Fruit fly (Drosophila melanogaster) whole organism, embryonic: Measurements from ENCODE around the gene CG15549.

Experiments used
- Antp ChIP-seq: fragments of 200-800 bp; sonication (Bioruptor generic); optimal IDR thresholded peaks from 3 replicates; lab custom pipeline; 2016; ENCODE audit warnings: missing biosample characterization, missing genetic modification characterization
- Asciz ChIP-seq: fragments of 200-800 bp; sonication (Bioruptor generic); optimal IDR thresholded peaks from 2 replicates; lab custom pipeline; 2017; ENCODE audit warnings: missing biosample characterization, mild to moderate bottlenecking, missing genetic modification characterization, missing genetic modification reagents
- Bteb2 ChIP-seq: fragments of 200-800 bp; sonication (Bioruptor generic); optimal IDR thresholded peaks from 2 replicates; lab custom pipeline; 2016; ENCODE audit warnings: missing biosample characterization, missing genetic modification characterization
- CG10147 ChIP-seq: fragments of 200-800 bp; sonication (Bioruptor generic); optimal IDR thresholded peaks from 2 replicates; lab custom pipeline; 2019; ENCODE audit warnings: missing biosample characterization, mild to moderate bottlenecking, missing genetic modification characterization, moderate library complexity
- CG12236 ChIP-seq: fragments of 200-800 bp; sonication (Bioruptor generic); optimal IDR thresholded peaks from 2 replicates; lab custom pipeline; 2016; ENCODE audit warnings: missing biosample characterization, missing genetic modification characterization
- CG12391 ChIP-seq: fragments of 200-800 bp; sonication (Bioruptor generic); optimal IDR thresholded peaks from 3 replicates; lab custom pipeline; 2018; ENCODE audit warnings: missing biosample characterization, mild to moderate bottlenecking, missing genetic modification characterization, moderate library complexity
- CG14667 ChIP-seq: fragments of 200-800 bp; sonication (Bioruptor generic); IDR thresholded peaks from 2 replicates; pipeline ENCODE4 v1.3.6; 2022; ENCODE audit warnings: missing biosample characterization, missing genetic modification characterization
- CG14965 ChIP-seq: fragments of 200-800 bp; sonication (Bioruptor generic); optimal IDR thresholded peaks from 2 replicates; lab custom pipeline; 2016; ENCODE audit warnings: missing biosample characterization, missing genetic modification characterization, borderline replicate concordance
- CG1603 ChIP-seq: fragments of 200-800 bp; sonication (Bioruptor generic); optimal IDR thresholded peaks from 2 replicates; lab custom pipeline; 2019; ENCODE audit warnings: missing biosample characterization, mild to moderate bottlenecking, missing genetic modification characterization, moderate library complexity
- CG16815 ChIP-seq: fragments of 200-800 bp; sonication (Bioruptor generic); optimal IDR thresholded peaks from 3 replicates; lab custom pipeline; 2017; ENCODE audit warnings: missing biosample characterization, mild to moderate bottlenecking, missing genetic modification characterization
- CG18619 ChIP-seq: fragments of 200-800 bp; sonication (Bioruptor generic); optimal IDR thresholded peaks from 3 replicates; lab custom pipeline; 2017; ENCODE audit warnings: missing biosample characterization, mild to moderate bottlenecking, missing genetic modification characterization
- CG2202 ChIP-seq: fragments of 200-800 bp; sonication (Bioruptor generic); optimal IDR thresholded peaks from 2 replicates; lab custom pipeline; 2018; ENCODE audit warnings: missing biosample characterization, mild to moderate bottlenecking, missing genetic modification characterization
- CG31365 ChIP-seq: fragments of 200-800 bp; sonication (Bioruptor generic); optimal IDR thresholded peaks from 2 replicates; lab custom pipeline; 2018; ENCODE audit warnings: missing biosample characterization, mild to moderate bottlenecking, missing genetic modification characterization
- CG6272 ChIP-seq: fragments of 200-800 bp; sonication (Bioruptor generic); IDR thresholded peaks from 2 replicates; pipeline ENCODE4 v1.3.6; 2022; ENCODE audit warnings: missing biosample characterization, missing genetic modification characterization
- CG7357 ChIP-seq: fragments of 200-800 bp; sonication (Bioruptor generic); IDR thresholded peaks from 3 replicates; pipeline ENCODE4 v1.3.6; 2022; ENCODE audit warnings: missing biosample characterization, missing genetic modification characterization
- CG7839 ChIP-seq: fragments of 200-800 bp; sonication (Bioruptor generic); optimal IDR thresholded peaks from 3 replicates; lab custom pipeline; 2018; ENCODE audit warnings: missing biosample characterization, mild to moderate bottlenecking, missing genetic modification characterization, moderate library complexity
- CG8478 ChIP-seq: fragments of >200 bp; optimal IDR thresholded peaks from 2 replicates; lab custom pipeline; 2018
- CG9609 ChIP-seq: fragments of 200-800 bp; sonication (Bioruptor generic); optimal IDR thresholded peaks from 3 replicates; lab custom pipeline; 2016; ENCODE audit warnings: missing biosample characterization, missing genetic modification characterization
- CG9876 ChIP-seq: fragments of 200-800 bp; sonication (Bioruptor generic); optimal IDR thresholded peaks from 2 replicates; lab custom pipeline; 2016; ENCODE audit warnings: missing biosample characterization, missing genetic modification characterization
- CHES-1-like ChIP-seq: fragments of 200-800 bp; sonication (Bioruptor generic); optimal IDR thresholded peaks from 2 replicates; lab custom pipeline; 2016; ENCODE audit warnings: missing biosample characterization, missing genetic modification characterization
- Dbx ChIP-seq: fragments of 200-800 bp; sonication (Bioruptor generic); IDR thresholded peaks from 3 replicates; pipeline ENCODE4 v1.3.6; 2022; ENCODE audit warnings: missing biosample characterization, missing genetic modification characterization
- Drgx ChIP-seq: fragments of 200-800 bp; sonication (Bioruptor generic); IDR thresholded peaks from 2 replicates; pipeline ENCODE4 v1.3.6; 2022; ENCODE audit warnings: missing biosample characterization, missing genetic modification characterization
- H2.0 ChIP-seq: fragments of 200-800 bp; sonication (Bioruptor generic); IDR thresholded peaks from 2 replicates; pipeline ENCODE4 v1.3.6; 2022; ENCODE audit warnings: missing biosample characterization, missing genetic modification characterization
- Hand ChIP-seq: fragments of 200-800 bp; sonication (Bioruptor generic); optimal IDR thresholded peaks from 2 replicates; lab custom pipeline; 2017; ENCODE audit warnings: mild to moderate bottlenecking, missing biosample characterization, missing genetic modification reagents, missing genetic modification characterization
- Hey ChIP-seq: fragments of 200-800 bp; sonication (Bioruptor generic); optimal IDR thresholded peaks from 3 replicates; lab custom pipeline; 2018; ENCODE audit warnings: missing biosample characterization, mild to moderate bottlenecking, missing genetic modification characterization
- Hmx ChIP-seq: fragments of 200-800 bp; sonication (Bioruptor generic); optimal IDR thresholded peaks from 2 replicates; lab custom pipeline; 2016; ENCODE audit warnings: missing biosample characterization, missing genetic modification characterization
- Hr3 ChIP-seq: fragments of 200-800 bp; sonication (Bioruptor generic); optimal IDR thresholded peaks from 3 replicates; lab custom pipeline; 2016; ENCODE audit warnings: missing biosample characterization, missing genetic modification characterization
- Oli ChIP-seq: fragments of 200-800 bp; sonication (Bioruptor generic); optimal IDR thresholded peaks from 2 replicates; lab custom pipeline; 2018; ENCODE audit warnings: missing biosample characterization, mild to moderate bottlenecking, missing genetic modification characterization, moderate library complexity
- Scr ChIP-seq: fragments of 200-800 bp; sonication (Bioruptor generic); IDR thresholded peaks from 2 replicates; pipeline ENCODE4 v1.3.6; 2022; ENCODE audit warnings: missing biosample characterization, missing genetic modification characterization; ENCODE audit not compliant: partially characterized antibody
- Sox100B ChIP-seq: fragments of 200-800 bp; sonication (Bioruptor generic); optimal IDR thresholded peaks from 3 replicates; lab custom pipeline; 2018; ENCODE audit warnings: missing biosample characterization, mild to moderate bottlenecking, missing genetic modification characterization
- Usf ChIP-seq: fragments of 200-800 bp; sonication (Bioruptor generic); optimal IDR thresholded peaks from 2 replicates; lab custom pipeline; 2017; ENCODE audit warnings: missing genotype, missing biosample characterization, missing genetic modification characterization
- Xbp1 ChIP-seq: fragments of 200-800 bp; sonication (Bioruptor generic); optimal IDR thresholded peaks from 3 replicates; lab custom pipeline; 2016; ENCODE audit warnings: missing biosample characterization, mild to moderate bottlenecking, missing genetic modification characterization
- ab ChIP-seq: fragments of 200-800 bp; sonication (Bioruptor generic); optimal IDR thresholded peaks from 2 replicates; lab custom pipeline; 2016; ENCODE audit warnings: missing biosample characterization, missing genetic modification characterization
- ap ChIP-seq: fragments of 200-800 bp; sonication (Bioruptor generic); IDR thresholded peaks from 2 replicates; pipeline ENCODE4 v1.3.6; 2022; ENCODE audit warnings: missing biosample characterization, missing genetic modification characterization
- cg ChIP-seq: fragments of 200-800 bp; sonication (Bioruptor generic); optimal IDR thresholded peaks from 3 replicates; lab custom pipeline; 2019; ENCODE audit warnings: missing biosample characterization, mild to moderate bottlenecking, missing genetic modification characterization, moderate library complexity
- chif ChIP-seq, 2 experiments: fragments of 200-800 bp; sonication (Bioruptor generic); optimal IDR thresholded peaks; 3 replicates each; lab custom pipeline; 2016; ENCODE audit warnings: missing biosample characterization in 2 of 2, missing genetic modification characterization in 2 of 2
- chinmo ChIP-seq: fragments of 200-800 bp; sonication (Bioruptor generic); IDR thresholded peaks from 4 replicates; pipeline ENCODE4 v1.3.6; 2022; ENCODE audit warnings: missing biosample characterization, missing genetic modification characterization; ENCODE audit not compliant: partially characterized antibody
- crc ChIP-seq: fragments of 200-800 bp; sonication (Bioruptor generic); optimal IDR thresholded peaks from 2 replicates; lab custom pipeline; 2016; ENCODE audit warnings: missing biosample characterization, missing genetic modification characterization
- dpn ChIP-seq, 2 experiments: fragments of 200-800 bp; sonication (Bioruptor generic); optimal IDR thresholded peaks; 3 replicates each; lab custom pipeline; 2016; ENCODE audit warnings: missing biosample characterization in 2 of 2, missing genetic modification characterization in 2 of 2
- ems ChIP-seq: fragments of 200-800 bp; sonication (Bioruptor generic); optimal IDR thresholded peaks from 3 replicates; lab custom pipeline; 2016; ENCODE audit warnings: missing biosample characterization, missing genetic modification characterization
- fu2 ChIP-seq: fragments of 200-800 bp; sonication (Bioruptor generic); optimal IDR thresholded peaks from 2 replicates; lab custom pipeline; 2016; ENCODE audit warnings: missing biosample characterization, missing genetic modification characterization
- gro ChIP-seq: fragments of 200-800 bp; sonication (Bioruptor generic); optimal IDR thresholded peaks from 2 replicates; lab custom pipeline; 2016; ENCODE audit warnings: missing biosample characterization, missing genetic modification characterization
- jumu ChIP-seq: fragments of 200-800 bp; sonication (Bioruptor generic); optimal IDR thresholded peaks from 3 replicates; lab custom pipeline; 2016; ENCODE audit warnings: missing biosample characterization, missing genetic modification characterization
- knrl ChIP-seq: fragments of 200-800 bp; sonication (Bioruptor generic); IDR thresholded peaks from 3 replicates; pipeline ENCODE4 v1.3.6; 2022; ENCODE audit warnings: missing biosample characterization, missing genetic modification characterization; ENCODE audit not compliant: partially characterized antibody
- pzg ChIP-seq: fragments of 200-800 bp; sonication (Bioruptor generic); optimal IDR thresholded peaks from 3 replicates; lab custom pipeline; 2018; ENCODE audit warnings: missing biosample characterization, mild to moderate bottlenecking, missing genetic modification characterization, moderate library complexity
- scrt ChIP-seq: fragments of 200-800 bp; sonication (Bioruptor generic); optimal IDR thresholded peaks from 2 replicates; lab custom pipeline; 2018; ENCODE audit warnings: missing biosample characterization, mild to moderate bottlenecking, missing genetic modification characterization, moderate library complexity
- slou ChIP-seq: fragments of 200-800 bp; sonication (Bioruptor generic); optimal IDR thresholded peaks from 3 replicates; lab custom pipeline; 2016; ENCODE audit warnings: missing biosample characterization, missing genetic modification characterization
- sna ChIP-seq: fragments of 200-800 bp; sonication (Bioruptor generic); IDR thresholded peaks from 2 replicates; pipeline ENCODE4 v1.3.6; 2022; ENCODE audit warnings: missing biosample characterization, missing genetic modification characterization; ENCODE audit not compliant: partially characterized antibody
- vnd ChIP-seq: fragments of 200-800 bp; sonication (Bioruptor generic); IDR thresholded peaks from 3 replicates; pipeline ENCODE4 v1.3.6; 2022; ENCODE audit warnings: missing biosample characterization, missing genetic modification characterization; ENCODE audit not compliant: partially characterized antibody

CG15549 gene

dm6 chr3R:30887711-30888549 is 48.4 kb downstream of the CG15549 start (continued):
- TF ChIP-seq Asciz (GFP tag; lab: Kevin White, UChicago), result peak; percentile 34
- TF ChIP-seq Hr3 (GFP tag; lab: Kevin White, UChicago), result peak; percentile 44
- peak; percentile 33 to 60 for TF ChIP-seq chif (GFP tag; optimal IDR thresholded peaks at IDR 0.05; lab: Kevin White, UChicago)
- no peak for TF ChIP-seq Hmx (GFP tag; lab: Kevin White, UChicago)
- 0 out of 2 replicates have a peak, but pooled peaks have one; percentile 30 for TF ChIP-seq CG6272 (GFP tag; lab: Robert Waterston, UW)
- peak; percentile 28 for TF ChIP-seq Bteb2
- no peak for TF ChIP-seq gro (GFP tag; lab: Kevin White, UChicago)
- TF ChIP-seq crc (GFP tag; lab: Kevin White, UChicago), result peak; percentile 71
- no peak for TF ChIP-seq CG14965 (GFP tag; lab: Kevin White, UChicago)
- no peak for TF ChIP-seq cg (GFP tag; lab: Kevin White, UChicago)
- no peak for TF ChIP-seq CG8478 (lab: Kevin White, UChicago)
- TF ChIP-seq Usf (GFP tag; lab: Kevin White, UChicago), result peak; percentile 28
- TF ChIP-seq Drgx (GFP tag; lab: Robert Waterston, UW), result peak; percentile 84
- TF ChIP-seq CG7357 (GFP tag; lab: Robert Waterston, UW), result no peak
- peak; percentile 62 for TF ChIP-seq jumu (GFP tag; lab: Kevin White, UChicago)
- peak; percentile 27 for TF ChIP-seq CG9876
- TF ChIP-seq ems (GFP tag; lab: Kevin White, UChicago), result peak; percentile 66
- TF ChIP-seq CG18619 (GFP tag; lab: Kevin White, UChicago), result peak; percentile 28
- TF ChIP-seq Antp, result peak; percentile 62
- 0 out of 4 replicates have a peak, but pooled peaks have one; percentile 21 for TF ChIP-seq chinmo (GFP tag; lab: Robert Waterston, UW)
- peak; percentile 65 for TF ChIP-seq Xbp1 (GFP tag; lab: Kevin White, UChicago)
- peak; percentile 66 for TF ChIP-seq Hey
- no peak for TF ChIP-seq slou (GFP tag; lab: Kevin White, UChicago)
- peak; percentile 45 for TF ChIP-seq CG14667 (GFP tag; lab: Robert Waterston, UW)
- no peak for TF ChIP-seq sna (GFP tag; lab: Robert Waterston, UW)
- no peak for TF ChIP-seq CG12236 (GFP tag; lab: Kevin White, UChicago)
- no peak for TF ChIP-seq Sox100B
- TF ChIP-seq CG7839 (tag; lab: Kevin White, UChicago), result peak; percentile 84
- TF ChIP-seq CG10147 (GFP tag; lab: Kevin White, UChicago), result peak; percentile 40
- TF ChIP-seq CG1603, result no peak
- TF ChIP-seq CG9609 (GFP tag; lab: Kevin White, UChicago), result peak; percentile 33
- no peak for TF ChIP-seq Scr (GFP tag; lab: Robert Waterston, UW)
- TF ChIP-seq knrl, result no peak
- no peak for TF ChIP-seq pzg (GFP tag; lab: Kevin White, UChicago)
- TF ChIP-seq CG2202, result peak; percentile 24
- TF ChIP-seq ap, result peak; percentile 52; the same call in 1 of the 2 replicates
- no peak for TF ChIP-seq Hand (GFP tag; lab: Kevin White, UChicago)
- no peak for TF ChIP-seq vnd (GFP tag; lab: Robert Waterston, UW)
- peak; percentile 62 to 71 for TF ChIP-seq dpn (GFP tag; optimal IDR thresholded peaks at IDR 0.05; lab: Kevin White, UChicago)
- no peak for TF ChIP-seq CG31365 (tag; lab: Kevin White, UChicago)
- 0 out of 3 replicates have a peak, but pooled peaks have one; percentile 39 for TF ChIP-seq Dbx
- no peak for TF ChIP-seq ab (GFP tag; lab: Kevin White, UChicago)
- TF ChIP-seq CG16815, result peak; percentile 4
- peak; percentile 43 for TF ChIP-seq scrt
- TF ChIP-seq fu2 (GFP tag; lab: Kevin White, UChicago), result peak; percentile 46
- TF ChIP-seq CHES-1-like (GFP tag; lab: Kevin White, UChicago), result peak; percentile 52
- TF ChIP-seq CG12391 (tag; lab: Kevin White, UChicago), result peak; percentile 59
- peak; percentile 60 for TF ChIP-seq Oli (tag; lab: Kevin White, UChicago)
- peak; percentile 74 for TF ChIP-seq H2.0 (GFP tag; lab: Robert Waterston, UW)
